Worm (Caenorhabditis elegans) whole organism, young adult: ENCODE measurements around the gene srlf-2.

Source experiments
- B0019.2 ChIP-seq: fragments of 200-800 bp; sonication (Bioruptor generic); conservative IDR thresholded peaks from 2 replicates; pipeline ENCODE4 v1.3.6; 2022; ENCODE audit warnings: missing genetic modification reagents, missing genetic modification characterization, missing compliant biosample characterization
- F33H1.4 ChIP-seq: fragments of 200-800 bp; sonication (Bioruptor generic); IDR thresholded peaks from 2 replicates; pipeline ENCODE4 v1.3.6; 2022; ENCODE audit warnings: missing genetic modification reagents, missing genetic modification characterization, missing compliant biosample characterization
- Y53F4B.3 ChIP-seq: fragments of 200-800 bp; sonication (Bioruptor generic); IDR thresholded peaks from 2 replicates; pipeline ENCODE4 v1.3.6; 2022; ENCODE audit warnings: missing genetic modification reagents, missing genetic modification characterization, missing compliant biosample characterization
- attf-3 ChIP-seq: fragments of 200-800 bp; sonication (Bioruptor generic); conservative IDR thresholded peaks from 2 replicates; pipeline ENCODE4 v1.3.6; 2022; ENCODE audit warnings: missing genetic modification reagents, missing genetic modification characterization, missing compliant biosample characterization
- ceh-27 ChIP-seq: fragments of 200-800 bp; sonication (Bioruptor generic); optimal IDR thresholded peaks from 2 replicates; lab custom pipeline; 2018; ENCODE audit warnings: mild to moderate bottlenecking, missing genetic modification characterization, moderate library complexity, missing compliant biosample characterization
- madf-3 ChIP-seq: fragments of 200-800 bp; sonication (Bioruptor generic); IDR thresholded peaks from 2 replicates; pipeline ENCODE4 v1.3.6; 2022; ENCODE audit warnings: missing genetic modification reagents, missing genetic modification characterization, missing compliant biosample characterization
- repo-1 ChIP-seq: sonication (generic microtip); optimal IDR thresholded peaks from 2 replicates; lab custom pipeline; 2017; ENCODE audit warnings: mild to moderate bottlenecking, missing genetic modification characterization, missing compliant biosample characterization

DNA sequence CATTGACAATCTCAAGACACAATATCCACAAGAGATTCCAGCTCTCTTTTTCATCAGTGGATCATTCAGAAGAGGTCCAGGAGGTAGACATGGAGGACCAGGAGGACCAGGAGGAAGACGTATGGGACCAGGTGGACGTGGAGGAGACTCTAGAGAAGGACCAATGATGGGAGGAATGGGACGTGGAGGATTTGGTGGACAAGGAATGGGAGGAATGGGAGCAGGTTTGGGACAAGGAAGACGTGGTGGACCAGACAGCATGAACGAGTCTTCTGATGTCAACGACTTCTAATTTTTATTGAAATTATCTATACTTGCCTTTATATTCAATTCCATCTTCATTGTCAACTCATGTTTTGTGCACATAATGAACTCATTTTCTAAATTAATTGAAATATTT is 2.0 kb upstream of the srlf-2 start:
- TF ChIP-seq madf-3 (GFP tag; lab: Robert Waterston, UW) (no peak), B0019.2 (GFP tag; lab: Robert Waterston, UW) (no peak), ceh-27 (GFP tag; lab: Kevin White, UChicago) (no peak), Y53F4B.3 (GFP tag; lab: Robert Waterston, UW) (no peak), attf-3 (no peak), repo-1 (no peak), F33H1.4 (GFP tag; lab: Robert Waterston, UW) (no peak)
